Worm (Caenorhabditis elegans): Measurements from ENCODE around the gene cht-3.

Gene cht-3

DNA sequence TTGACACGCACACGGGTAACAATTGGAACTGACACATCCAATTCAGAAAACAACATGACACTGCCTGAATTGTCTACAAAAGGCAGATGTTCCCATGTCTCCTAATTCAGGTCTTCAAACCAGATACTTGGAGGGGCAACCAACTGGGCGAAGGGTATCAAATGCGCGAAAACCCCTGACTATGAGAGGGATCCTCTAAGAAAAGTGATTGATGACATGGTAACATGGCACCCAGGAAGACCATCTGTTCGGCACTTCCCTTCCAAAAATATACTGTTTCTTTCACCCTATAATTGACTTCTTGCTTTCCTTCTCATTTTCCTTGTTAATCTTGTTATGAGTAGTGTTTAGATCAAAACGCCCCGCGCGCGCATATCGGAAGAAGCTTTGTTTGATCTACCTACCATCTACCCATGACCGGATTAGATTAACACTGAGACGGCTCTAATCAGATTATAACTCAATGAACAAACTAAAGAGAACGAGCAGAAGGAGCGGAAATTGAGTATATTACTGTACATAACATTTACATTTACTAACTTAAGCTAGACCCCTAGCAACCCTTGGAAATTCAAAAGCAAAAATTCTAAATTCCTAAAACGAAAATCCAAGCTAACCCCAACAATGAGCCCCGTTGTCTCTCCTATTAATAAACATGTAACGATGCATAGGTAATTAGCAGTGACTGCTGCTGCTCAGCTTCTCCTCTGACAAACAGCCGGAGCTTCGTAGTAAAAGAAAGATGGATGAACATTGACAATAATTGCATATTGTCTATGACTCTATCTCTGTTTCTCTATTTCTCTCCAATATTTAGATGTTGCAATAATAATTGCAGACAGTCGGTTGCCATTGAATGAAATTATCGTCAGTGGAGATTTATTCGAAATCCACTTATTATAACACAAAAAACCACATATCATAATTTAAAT is 18.7 kb upstream of the cht-3 start:
- no peak for TF ChIP-seq W03F9.2 (tag; optimal IDR thresholded peaks at IDR 0.05)
- TF ChIP-seq him-1 (tag; optimal IDR thresholded peaks at IDR 0.05), result no peak
- no peak for TF ChIP-seq dao-5 (tag; optimal IDR thresholded peaks at IDR 0.05)

DNA sequence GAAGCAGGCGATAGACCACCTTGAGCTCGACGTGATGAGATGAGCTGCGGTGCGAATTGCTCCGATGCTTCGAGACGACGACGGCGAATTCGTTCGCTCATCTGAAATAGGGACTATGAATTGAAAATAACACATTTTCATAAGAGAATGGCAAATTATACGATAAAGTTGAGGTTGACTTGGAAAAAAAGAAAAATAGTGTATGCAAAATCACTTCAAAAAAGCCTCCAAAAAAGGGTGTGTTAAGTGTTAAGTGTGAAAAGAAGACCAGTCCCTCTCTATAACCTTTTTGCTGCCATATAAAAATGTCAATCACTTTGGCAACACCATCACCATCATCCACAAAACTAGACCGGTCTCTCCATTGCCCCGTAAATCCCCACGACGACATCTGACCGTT is 16.6 kb upstream of the cht-3 start, which contains the start of gene prkl-1:
Gene prkl-1 (minus strand): TSS at position 101 of the 400 bp plus-strand sequence.
- no peak for TF ChIP-seq W03F9.2 (tag; optimal IDR thresholded peaks at IDR 0.05)

DNA sequence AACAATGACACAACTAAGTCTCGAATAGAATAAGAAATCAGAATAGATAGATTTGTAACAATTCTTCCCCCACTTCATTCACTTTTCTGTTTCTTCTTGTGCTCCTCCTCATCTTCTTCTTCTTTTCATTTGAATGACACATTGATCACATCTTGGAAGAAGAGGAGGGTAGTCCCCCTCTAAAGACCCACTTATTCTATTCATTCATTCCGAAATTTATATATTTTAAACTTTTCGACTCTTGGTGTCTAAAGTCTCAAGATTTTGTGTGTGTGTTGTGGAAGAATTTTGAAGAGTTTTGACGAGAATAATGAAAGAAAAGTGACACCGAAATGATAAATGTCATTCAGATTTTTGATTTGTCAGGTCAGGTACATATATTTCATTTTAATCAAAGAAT is 12.4 kb upstream of the cht-3 start:
- TF ChIP-seq him-1 (tag; optimal IDR thresholded peaks at IDR 0.05), result no peak
- no peak for TF ChIP-seq dao-5 (tag; optimal IDR thresholded peaks at IDR 0.05)

DNA sequence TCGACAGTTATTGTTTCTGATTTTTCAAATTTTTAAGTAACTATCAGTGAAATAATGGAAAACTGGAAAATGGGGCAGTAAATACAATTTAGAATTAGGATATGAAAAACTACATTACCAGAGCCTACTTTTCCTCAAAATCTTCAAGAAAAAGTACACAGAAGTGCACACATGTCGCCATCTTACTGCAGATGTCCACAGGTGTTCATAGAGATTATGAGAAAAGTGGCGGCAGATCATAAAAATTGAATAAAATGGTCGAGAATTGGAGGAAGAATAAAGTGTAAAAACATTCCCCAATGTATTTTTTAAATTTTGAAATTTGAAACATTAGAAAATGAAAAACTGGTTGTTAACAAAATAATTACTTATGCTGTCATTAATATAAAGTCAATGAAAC is 5.5 kb upstream of the cht-3 start:
- TF ChIP-seq W03F9.2 (tag; optimal IDR thresholded peaks at IDR 0.05), result no peak
- TF ChIP-seq dao-5 (tag; optimal IDR thresholded peaks at IDR 0.05), result no peak
- no peak for TF ChIP-seq him-1 (tag; optimal IDR thresholded peaks at IDR 0.05)

- TF ChIP-seq W03F9.2 (tag; optimal IDR thresholded peaks at IDR 0.05) (no peak), dao-5 (tag; optimal IDR thresholded peaks at IDR 0.05) (no peak), him-1 (tag; optimal IDR thresholded peaks at IDR 0.05) (no peak)
Observed at ce11 chrIV:6999206-6999605, 4.2 kb upstream of the cht-3 start, which contains the start of gene C25A8.5. TSS of gene C25A8.5 (plus strand) at chrIV:6999506.

DNA sequence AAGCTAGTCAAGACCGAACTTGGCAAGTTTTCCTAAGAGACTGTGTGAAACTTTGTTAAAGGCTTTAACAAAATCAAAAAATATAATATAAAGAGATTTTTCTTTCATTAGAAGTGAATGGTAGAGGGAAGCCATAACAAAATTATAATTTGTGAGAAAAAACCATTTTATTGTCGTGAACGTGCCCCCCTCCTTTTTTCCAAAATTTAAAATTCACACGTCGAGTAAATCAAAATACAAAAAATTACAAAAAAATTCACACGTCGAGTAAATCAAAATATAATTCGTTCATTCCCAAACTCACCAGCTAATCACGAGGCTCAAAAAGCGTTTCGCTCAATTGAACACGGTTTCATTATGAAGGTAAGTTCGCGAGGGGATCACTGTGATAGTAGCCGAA is 6.1 kb downstream of the cht-3 start, which contains the start of gene C25A8.2:
Gene C25A8.2 (plus strand): TSS at position 301 of the 400 bp plus-strand sequence.
- no peak for TF ChIP-seq W03F9.2 (tag; optimal IDR thresholded peaks at IDR 0.05)
- TF ChIP-seq him-1 (tag; optimal IDR thresholded peaks at IDR 0.05), result no peak
- TF ChIP-seq dao-5 (tag; optimal IDR thresholded peaks at IDR 0.05), result no peak

- TF ChIP-seq W03F9.2 (tag; optimal IDR thresholded peaks at IDR 0.05) (no peak), dao-5 (tag; optimal IDR thresholded peaks at IDR 0.05) (no peak), him-1 (tag; optimal IDR thresholded peaks at IDR 0.05) (no peak)
Observed at ce11 chrIV:7010195-7010594, 6.8 kb downstream of the cht-3 start.

DNA sequence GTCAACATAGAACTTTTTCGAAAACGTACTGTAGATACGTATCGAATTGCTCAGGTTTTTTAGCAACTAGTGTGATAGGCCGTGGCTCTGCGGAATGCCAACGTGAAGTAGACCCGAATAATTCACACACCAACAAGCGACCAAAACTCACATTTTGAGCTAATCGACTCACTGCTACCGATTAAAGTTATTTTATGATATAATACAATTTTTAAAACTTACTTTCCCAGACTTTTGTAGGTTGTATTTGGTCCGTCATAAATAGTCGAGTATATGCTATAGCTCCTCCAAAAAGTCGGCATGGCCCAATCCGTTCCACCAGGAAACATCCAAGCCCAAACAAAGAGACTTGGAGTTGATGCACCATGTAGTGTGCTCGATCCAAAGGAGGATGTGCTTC is 7.4 kb downstream of the cht-3 start, which contains the start of gene C25A8.1:
Gene C25A8.1 (plus strand): TSS at position 301 of the 400 bp plus-strand sequence.
- TF ChIP-seq W03F9.2 (tag; optimal IDR thresholded peaks at IDR 0.05) (no peak), him-1 (tag; optimal IDR thresholded peaks at IDR 0.05) (no peak), dao-5 (tag; optimal IDR thresholded peaks at IDR 0.05) (no peak)

DNA sequence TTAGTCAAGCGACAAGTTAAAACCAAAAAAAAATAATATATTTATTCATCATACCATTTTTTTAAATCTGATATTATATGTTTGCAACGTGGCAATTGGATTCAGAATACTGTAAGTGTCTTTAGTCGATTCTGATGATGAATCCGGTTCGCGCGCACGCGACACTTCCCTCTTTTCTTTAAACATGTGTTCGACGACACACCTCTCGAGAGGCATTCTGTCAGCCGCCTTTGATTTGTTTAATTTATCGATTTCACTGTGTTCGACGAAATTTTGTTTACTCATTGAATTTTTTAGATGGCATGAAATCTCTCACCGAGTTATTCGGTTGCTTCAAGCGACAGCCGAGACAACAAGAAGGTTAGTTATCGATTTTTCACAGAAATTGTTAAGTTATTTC is 8.3 kb downstream of the cht-3 start, which contains the start of gene trxr-1:
Gene trxr-1 (plus strand): TSS at position 227 of the 400 bp plus-strand sequence.
- TF ChIP-seq W03F9.2 (tag; optimal IDR thresholded peaks at IDR 0.05) (no peak), him-1 (tag; optimal IDR thresholded peaks at IDR 0.05) (no peak), dao-5 (tag; optimal IDR thresholded peaks at IDR 0.05) (no peak)

DNA sequence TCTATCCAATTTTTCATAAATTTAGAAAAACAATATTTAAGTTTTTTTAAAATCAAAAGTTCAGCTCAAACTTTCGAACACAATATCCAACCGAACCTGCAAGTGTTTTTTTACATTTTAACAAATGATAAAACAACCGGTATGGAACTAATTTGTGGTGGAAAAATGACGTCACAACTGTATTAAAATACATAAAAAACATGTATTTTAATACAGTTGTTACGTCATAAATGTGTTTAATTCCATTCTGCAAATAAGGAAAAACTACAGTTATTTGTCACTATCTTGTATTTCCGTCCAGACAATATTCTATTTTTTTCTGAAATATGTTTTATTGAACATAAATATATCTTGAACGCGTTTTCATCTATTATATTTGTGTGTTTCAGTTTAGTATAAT is 8.8 kb downstream of the cht-3 start:
- TF ChIP-seq him-1 (tag; optimal IDR thresholded peaks at IDR 0.05) (no peak), dao-5 (tag; optimal IDR thresholded peaks at IDR 0.05) (no peak), W03F9.2 (tag; optimal IDR thresholded peaks at IDR 0.05) (no peak)

ce11 chrIV:7012731-7013445 is 9.5 kb downstream of the cht-3 start:
- TF ChIP-seq dao-5 (tag; optimal IDR thresholded peaks at IDR 0.05) (no peak), W03F9.2 (tag; optimal IDR thresholded peaks at IDR 0.05) (peak; percentile 38)

- no peak for TF ChIP-seq W03F9.2 (tag; optimal IDR thresholded peaks at IDR 0.05)
- TF ChIP-seq dao-5 (tag; optimal IDR thresholded peaks at IDR 0.05), result no peak
Observed at ce11 chrIV:7016502-7016901, 13.1 kb downstream of the cht-3 start.

DNA sequence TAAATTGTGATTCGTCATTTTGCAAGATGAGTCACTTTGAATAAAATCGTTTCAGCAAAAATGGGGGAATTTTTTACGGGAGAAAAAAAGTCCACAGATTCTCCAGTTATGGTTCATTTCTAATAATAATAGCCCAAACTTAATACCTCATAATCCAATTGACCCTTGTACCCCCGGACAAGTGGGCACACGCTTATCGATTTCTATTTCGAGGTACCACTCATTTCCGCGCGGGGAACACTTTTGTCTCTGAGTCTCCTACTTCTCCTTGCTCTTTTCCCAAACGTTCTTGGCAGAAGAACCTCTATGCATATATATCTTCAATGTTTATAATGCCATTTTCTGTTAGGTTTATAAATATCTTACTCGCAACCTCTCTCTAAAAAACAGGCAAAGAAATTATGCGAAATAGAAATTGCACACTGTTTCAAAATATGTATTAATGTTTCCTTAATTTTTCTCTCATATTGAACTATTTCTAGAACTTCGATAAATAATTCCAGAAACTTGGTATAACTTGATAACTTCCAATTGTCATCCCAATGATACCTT is 13.8 kb downstream of the cht-3 start, which contains the start of gene gldi-4:
Gene gldi-4 (plus strand): TSS at position 502 of the 552 bp plus-strand sequence.
- TF ChIP-seq him-1 (tag; optimal IDR thresholded peaks at IDR 0.05) (no peak), dao-5 (tag; optimal IDR thresholded peaks at IDR 0.05) (no peak), W03F9.2 (tag; optimal IDR thresholded peaks at IDR 0.05) (no peak)

- TF ChIP-seq W03F9.2 (tag; optimal IDR thresholded peaks at IDR 0.05) (no peak), him-1 (tag; optimal IDR thresholded peaks at IDR 0.05) (no peak), dao-5 (tag; optimal IDR thresholded peaks at IDR 0.05) (no peak)
Observed at ce11 chrIV:7018623-7019022, 15.2 kb downstream of the cht-3 start.
